Worm (Caenorhabditis elegans) whole organism, L1 larva: Measurements from ENCODE around the gene T10G3.3.

Experiments
- C04F5.9 ChIP-seq: sonication (generic microtip); optimal IDR thresholded peaks from 2 replicates; lab custom pipeline; 2016; ENCODE audit warnings: missing genetic modification characterization, missing compliant biosample characterization
- aha-1 ChIP-seq: fragments of 150-350 bp; optimal IDR thresholded peaks from 2 replicates; lab custom pipeline; 2014; ENCODE audit warnings: missing biosample characterization, missing genetic modification characterization
- ama-1 ChIP-seq: fragments of 150-350 bp; optimal IDR thresholded peaks from 2 replicates; lab custom pipeline; 2014
- blmp-1 ChIP-seq: fragments of 150-350 bp; optimal IDR thresholded peaks from 2 replicates; lab custom pipeline; 2014; ENCODE audit warnings: missing biosample characterization, missing genetic modification characterization
- ceh-8 ChIP-seq: fragments of 200-800 bp; sonication (Bioruptor generic); optimal IDR thresholded peaks from 2 replicates; lab custom pipeline; 2018; ENCODE audit warnings: mild to moderate bottlenecking, missing genetic modification characterization, moderate library complexity, missing compliant biosample characterization
- ceh-90 ChIP-seq: sonication (generic microtip); optimal IDR thresholded peaks from 2 replicates; lab custom pipeline; 2016; ENCODE audit warnings: missing genetic modification characterization, missing compliant biosample characterization
- dpl-1 ChIP-seq, 3 experiments: fragments of 150-350 bp in 2 of 3; sonication (generic microtip) in 1 of 3; optimal IDR thresholded peaks; 2 replicates each; lab custom pipeline; 2014 to 2017; ENCODE audit warnings: missing biosample characterization in 3 of 3, missing genetic modification characterization in 3 of 3, missing genetic modification reagents in 3 of 3
- elt-3 ChIP-seq, 6 experiments: fragments of 150-350 bp in 1 of 6; sonication (generic microtip); optimal IDR thresholded peaks; 2 replicates each; lab custom pipeline; 2017 to 2018; ENCODE audit warnings: missing biosample characterization in 6 of 6, missing genetic modification characterization in 6 of 6, inconsistent platforms in 1 of 6
- ets-5 ChIP-seq: fragments of 200-800 bp; sonication (Bioruptor generic); IDR thresholded peaks from 2 replicates; pipeline ENCODE4 v1.3.6; 2022; ENCODE audit warnings: missing genetic modification characterization, missing compliant biosample characterization
- fkh-4 ChIP-seq: sonication (generic microtip); optimal IDR thresholded peaks from 2 replicates; lab custom pipeline; 2016; ENCODE audit warnings: missing compliant biosample characterization, missing genetic modification characterization, borderline replicate concordance
- fkh-8 ChIP-seq: sonication (generic microtip); optimal IDR thresholded peaks from 2 replicates; lab custom pipeline; 2016; ENCODE audit warnings: mild to moderate bottlenecking, missing genetic modification characterization, missing compliant biosample characterization
- fos-1 ChIP-seq: fragments of 150-350 bp; optimal IDR thresholded peaks from 2 replicates; lab custom pipeline; 2014; ENCODE audit warnings: missing biosample characterization, missing genetic modification characterization
- grh-1 ChIP-seq: fragments of 200-800 bp; sonication (Bioruptor generic); IDR thresholded peaks from 2 replicates; pipeline ENCODE4 v1.3.6; 2022; ENCODE audit warnings: missing genetic modification reagents, missing genetic modification characterization, missing compliant biosample characterization
- irx-1 ChIP-seq: sonication (generic microtip); optimal IDR thresholded peaks from 2 replicates; lab custom pipeline; 2016; ENCODE audit warnings: missing genetic modification characterization, missing compliant biosample characterization
- isw-1 ChIP-seq: fragments of 200-800 bp; sonication (Bioruptor generic); IDR thresholded peaks from 2 replicates; pipeline ENCODE4 v1.3.6; 2022; ENCODE audit warnings: missing genetic modification characterization, missing compliant biosample characterization
- jun-1 ChIP-seq: fragments of 150-350 bp; optimal IDR thresholded peaks from 2 replicates; lab custom pipeline; 2014; ENCODE audit warnings: missing biosample characterization, missing genetic modification reagents, missing genetic modification characterization
- lin-14 ChIP-seq: fragments of 200-800 bp; sonication (Bioruptor generic); optimal IDR thresholded peaks from 2 replicates; lab custom pipeline; 2018; ENCODE audit warnings: mild to moderate bottlenecking, missing genetic modification characterization, moderate library complexity, missing compliant biosample characterization
- lin-35 ChIP-seq, 2 experiments: fragments of 150-350 bp; optimal IDR thresholded peaks; 2 replicates each; lab custom pipeline; 2014; ENCODE audit warnings: missing biosample characterization in 2 of 2, missing genetic modification characterization in 2 of 2, missing genetic modification reagents in 2 of 2
- lin-39 ChIP-seq: fragments of 150-350 bp; optimal IDR thresholded peaks from 2 replicates; lab custom pipeline; 2014; ENCODE audit warnings: missing biosample characterization, missing genetic modification reagents, missing genetic modification characterization
- lsy-2 ChIP-seq, 2 experiments: fragments of 150-350 bp; optimal IDR thresholded peaks; 2 replicates each; lab custom pipeline; 2014; ENCODE audit warnings: missing biosample characterization in 2 of 2, missing genetic modification characterization in 2 of 2
- mef-2 ChIP-seq: fragments of 150-350 bp; optimal IDR thresholded peaks from 2 replicates; lab custom pipeline; 2014; ENCODE audit warnings: missing biosample characterization, missing genetic modification characterization
- mep-1 ChIP-seq: fragments of 150-350 bp; optimal IDR thresholded peaks from 2 replicates; lab custom pipeline; 2014; ENCODE audit warnings: missing biosample characterization, missing genetic modification characterization
- nhr-19 ChIP-seq: fragments of 200-800 bp; sonication (Bioruptor generic); conservative IDR thresholded peaks from 2 replicates; pipeline ENCODE4 v1.3.6; 2022; ENCODE audit warnings: missing genetic modification characterization, missing compliant biosample characterization
- nhr-20 ChIP-seq: sonication (generic microtip); optimal IDR thresholded peaks from 2 replicates; lab custom pipeline; 2016; ENCODE audit warnings: mild to moderate bottlenecking, missing genetic modification characterization, missing compliant biosample characterization
- nhr-237 ChIP-seq: fragments of 150-350 bp; optimal IDR thresholded peaks from 2 replicates; lab custom pipeline; 2014; ENCODE audit warnings: missing biosample characterization, missing genetic modification characterization
- nhr-28 ChIP-seq: fragments of 150-350 bp; optimal IDR thresholded peaks from 2 replicates; lab custom pipeline; 2014; ENCODE audit warnings: missing biosample characterization, missing genetic modification characterization
- nhr-71 ChIP-seq: sonication (generic microtip); optimal IDR thresholded peaks from 2 replicates; lab custom pipeline; 2016; ENCODE audit warnings: mild to moderate bottlenecking, missing genetic modification characterization, moderate library complexity, missing compliant biosample characterization
- nhr-76 ChIP-seq: sonication (generic microtip); optimal IDR thresholded peaks from 2 replicates; lab custom pipeline; 2017; ENCODE audit warnings: missing biosample characterization, missing genetic modification characterization
- nhr-84 ChIP-seq: sonication (generic microtip); optimal IDR thresholded peaks from 2 replicates; lab custom pipeline; 2017; ENCODE audit warnings: missing biosample characterization, missing genetic modification characterization
- nhr-85 ChIP-seq: sonication (generic microtip); peaks from one replicate; lab custom pipeline; 2016; ENCODE audit warnings: missing genetic modification characterization, inconsistent platforms, missing compliant biosample characterization
- nhr-90 ChIP-seq: sonication (generic microtip); optimal IDR thresholded peaks from 2 replicates; lab custom pipeline; 2016; ENCODE audit warnings: mild to moderate bottlenecking, missing genetic modification characterization, missing compliant biosample characterization; ENCODE audit not compliant: poor library complexity
- rnt-1 ChIP-seq: sonication (generic microtip); optimal IDR thresholded peaks from 2 replicates; lab custom pipeline; 2016; ENCODE audit warnings: mild to moderate bottlenecking, missing genetic modification characterization, moderate library complexity, missing compliant biosample characterization
- skn-1 ChIP-seq: fragments of 150-350 bp; optimal IDR thresholded peaks from 2 replicates; lab custom pipeline; 2014; ENCODE audit warnings: missing biosample characterization, missing genetic modification characterization
- snpc-4 ChIP-seq: fragments of 150-350 bp; optimal IDR thresholded peaks from 2 replicates; lab custom pipeline; 2014; ENCODE audit warnings: missing biosample characterization, missing genetic modification characterization
- snu-23 ChIP-seq: sonication (generic microtip); optimal IDR thresholded peaks from 2 replicates; lab custom pipeline; 2016; ENCODE audit warnings: missing genetic modification characterization, missing compliant biosample characterization
- sox-4 ChIP-seq: sonication (generic microtip); optimal IDR thresholded peaks from 2 replicates; lab custom pipeline; 2016; ENCODE audit warnings: missing genetic modification characterization, missing compliant biosample characterization
- sptf-1 ChIP-seq: fragments of 150-350 bp; optimal IDR thresholded peaks from 2 replicates; lab custom pipeline; 2014; ENCODE audit warnings: missing biosample characterization, missing genetic modification characterization
- unc-130 ChIP-seq: fragments of 150-350 bp; optimal IDR thresholded peaks from 2 replicates; lab custom pipeline; 2017; ENCODE audit warnings: missing biosample characterization, missing genetic modification characterization, inconsistent platforms
- unc-62 ChIP-seq: fragments of 150-350 bp; optimal IDR thresholded peaks from 2 replicates; lab custom pipeline; 2014; ENCODE audit warnings: missing biosample characterization, missing genetic modification reagents, missing genetic modification characterization
- vab-15 ChIP-seq: sonication (generic microtip); optimal IDR thresholded peaks from 2 replicates; lab custom pipeline; 2017; ENCODE audit warnings: missing genotype, mild to moderate bottlenecking, missing genetic modification characterization, missing compliant biosample characterization
- xbp-1 ChIP-seq: sonication (generic microtip); optimal IDR thresholded peaks from 2 replicates; lab custom pipeline; 2016; ENCODE audit warnings: missing genetic modification characterization, missing compliant biosample characterization
- ztf-4 ChIP-seq: fragments of 150-350 bp; optimal IDR thresholded peaks from 2 replicates; lab custom pipeline; 2014; ENCODE audit warnings: missing biosample characterization, missing genetic modification characterization

The T10G3.3 gene

ce11 chrV:13468190-13468765 lies 21.7 kb downstream of the T10G3.3 start, which contains the start of the genes F25H9.6 and F25H9.7 (continued):
- TF ChIP-seq nhr-20 (tag; lab: Kevin White, UChicago) = peak; percentile 94
- peak; percentile 97 for TF ChIP-seq sox-4 (tag; lab: Kevin White, UChicago)
- TF ChIP-seq lin-39 = peak; percentile 52
- peak; percentile 72 for TF ChIP-seq fos-1
- TF ChIP-seq nhr-28 = no peak
- peak; percentile 98 for TF ChIP-seq nhr-90 (tag; lab: Kevin White, UChicago)
- TF ChIP-seq nhr-71 (tag; lab: Kevin White, UChicago) = peak; percentile 96
- peak; percentile 96 for TF ChIP-seq fkh-8 (tag; lab: Kevin White, UChicago)
- peak; percentile 95 for TF ChIP-seq ceh-90 (tag; lab: Kevin White, UChicago)
- TF ChIP-seq C04F5.9 = peak; percentile 93
- peak; percentile 95 for TF ChIP-seq snu-23 (GFP tag; lab: Kevin White, UChicago)
- TF ChIP-seq nhr-76 = peak; percentile 48
- no peak for TF ChIP-seq ama-1
- peak; percentile 63 to 84 for TF ChIP-seq lin-35 (GFP tag; optimal IDR thresholded peaks at IDR 0.05; lab: Kevin White, UChicago)
- TF ChIP-seq fkh-4 = peak; percentile 100
- TF ChIP-seq aha-1 (tag; lab: Kevin White, UChicago) = no peak
- TF ChIP-seq vab-15 (tag; lab: Kevin White, UChicago) = peak; percentile 94
- TF ChIP-seq elt-3 (tag; optimal IDR thresholded peaks at IDR 0.05; lab: Kevin White, UChicago) = peak in 3 of 6 experiments; percentile 15 to 77 (median 54)
- TF ChIP-seq grh-1 (GFP tag; lab: Robert Waterston, UW) = peak; percentile 85
- TF ChIP-seq mep-1 (tag; lab: Kevin White, UChicago) = peak; percentile 89
- TF ChIP-seq ceh-8 (GFP tag; lab: Kevin White, UChicago) = peak; percentile 93
- peak; percentile 93 for TF ChIP-seq nhr-19 (GFP tag; lab: Robert Waterston, UW)
- no peak for TF ChIP-seq sptf-1 (tag; lab: Kevin White, UChicago)
- TF ChIP-seq xbp-1 (tag; lab: Kevin White, UChicago) = peak; percentile 91
- peak; percentile 51 for TF ChIP-seq skn-1
- no peak for TF ChIP-seq unc-62 (GFP tag; lab: Kevin White, UChicago)
- peak; percentile 97 for TF ChIP-seq nhr-85
- TF ChIP-seq jun-1 = peak; percentile 69
- peak; percentile 87 for TF ChIP-seq lin-14 (GFP tag; lab: Kevin White, UChicago)
- peak; percentile 75 for TF ChIP-seq snpc-4
- peak; percentile 47 for TF ChIP-seq unc-130
- peak; percentile 83 for TF ChIP-seq isw-1 (GFP tag; lab: Robert Waterston, UW)
- TF ChIP-seq irx-1 (tag; lab: Kevin White, UChicago) = peak; percentile 97
- TF ChIP-seq ets-5 (GFP tag; lab: Robert Waterston, UW) = no peak

- TF ChIP-seq fkh-8 (tag; lab: Kevin White, UChicago) = no peak
- TF ChIP-seq nhr-84 (tag; lab: Kevin White, UChicago) = no peak
- TF ChIP-seq mep-1 (tag; lab: Kevin White, UChicago) = no peak
- TF ChIP-seq mef-2 = no peak
- no peak for TF ChIP-seq ets-5 (GFP tag; lab: Robert Waterston, UW)
- TF ChIP-seq nhr-237 (tag; lab: Kevin White, UChicago) = no peak
- peak; percentile 35 for TF ChIP-seq blmp-1 (tag; lab: Kevin White, UChicago)
- TF ChIP-seq snu-23 (GFP tag; lab: Kevin White, UChicago) = peak; percentile 4
- no peak for TF ChIP-seq ama-1
- peak; percentile 67 for TF ChIP-seq nhr-85
- no peak for TF ChIP-seq isw-1 (GFP tag; lab: Robert Waterston, UW)
- TF ChIP-seq rnt-1 (tag; lab: Kevin White, UChicago) = peak; percentile 1
- TF ChIP-seq elt-3 (tag; optimal IDR thresholded peaks at IDR 0.05; lab: Kevin White, UChicago) = peak in 1 of 6 experiments; percentile 1
- TF ChIP-seq skn-1 = peak; percentile 73
- TF ChIP-seq ztf-4 (tag; lab: Kevin White, UChicago) = no peak
- peak; percentile 65 for TF ChIP-seq lin-14 (GFP tag; lab: Kevin White, UChicago)
- peak; percentile 20 for TF ChIP-seq nhr-71 (tag; lab: Kevin White, UChicago)
- peak in 1 of 3 experiments; percentile 1 for TF ChIP-seq dpl-1 (GFP tag; optimal IDR thresholded peaks at IDR 0.05; lab: Kevin White, UChicago)
- peak in 1 of 2 experiments; percentile 8 for TF ChIP-seq lsy-2 (tag; optimal IDR thresholded peaks at IDR 0.05; lab: Kevin White, UChicago)
- TF ChIP-seq xbp-1 (tag; lab: Kevin White, UChicago) = no peak
Measured at ce11 chrV:13464123-13464522, 25.9 kb downstream of the T10G3.3 start.
